Worm (Caenorhabditis elegans): Measurements from ENCODE around the gene C46A5.6.

The C46A5.6 gene

DNA sequence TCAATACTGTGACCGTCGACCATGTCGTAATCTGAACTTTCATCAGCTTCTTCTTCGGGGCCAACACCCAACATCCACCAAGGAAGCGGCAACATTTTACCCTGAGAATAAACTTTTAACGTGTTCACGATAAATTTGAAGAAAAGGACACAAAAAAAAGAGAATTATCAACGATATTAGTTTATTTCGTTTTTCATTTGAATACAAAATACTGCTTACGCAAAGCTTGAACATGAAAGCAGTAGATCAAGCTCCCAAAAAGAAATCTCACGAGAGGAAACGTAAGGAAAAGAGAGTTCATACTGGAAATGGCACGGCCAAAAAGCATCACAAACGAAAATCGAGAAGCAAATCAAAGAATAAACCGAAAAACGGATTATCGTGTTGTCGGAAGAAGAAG lies at the start of gene C46A5.6, which contains the start of gene C46A5.1:
Gene C46A5.6, minus strand, starts transcription at position 101 of the 400 bp plus-strand sequence.
Gene C46A5.1, plus strand, starts transcription at position 184 of the 400 bp plus-strand sequence.
- TF ChIP-seq ceh-6 (GFP tag; optimal IDR thresholded peaks at IDR 0.05) = no peak
- no peak for TF ChIP-seq pat-9 (tag; optimal IDR thresholded peaks at IDR 0.05)
- no peak for TF ChIP-seq nhr-232 (tag; optimal IDR thresholded peaks at IDR 0.05)
- TF ChIP-seq pros-1 (tag; optimal IDR thresholded peaks at IDR 0.05) = no peak
- no peak for TF ChIP-seq hlh-15 (tag; optimal IDR thresholded peaks at IDR 0.05)
- TF ChIP-seq mec-3 (tag; optimal IDR thresholded peaks at IDR 0.05; ENCODE audit: borderline replicate concordance) = no peak
- no peak for TF ChIP-seq F13H6.1 (tag; optimal IDR thresholded peaks at IDR 0.05)
- no peak for TF ChIP-seq Y22D7AL.16 (tag; optimal IDR thresholded peaks at IDR 0.05)
- no peak for TF ChIP-seq nhr-11 (tag; optimal IDR thresholded peaks at IDR 0.05)
- no peak for TF ChIP-seq ahr-1 (tag; optimal IDR thresholded peaks at IDR 0.05)
- TF ChIP-seq tbx-7 (tag; optimal IDR thresholded peaks at IDR 0.05) = no peak
- no peak for TF ChIP-seq lim-6 (tag; optimal IDR thresholded peaks at IDR 0.05)
- no peak for TF ChIP-seq elt-4 (tag; optimal IDR thresholded peaks at IDR 0.05)
- TF ChIP-seq ref-2 (tag; optimal IDR thresholded peaks at IDR 0.05) = no peak
- TF ChIP-seq npax-4 (tag; optimal IDR thresholded peaks at IDR 0.05) = no peak
- no peak for TF ChIP-seq ceh-19 (GFP tag; optimal IDR thresholded peaks at IDR 0.05)

DNA sequence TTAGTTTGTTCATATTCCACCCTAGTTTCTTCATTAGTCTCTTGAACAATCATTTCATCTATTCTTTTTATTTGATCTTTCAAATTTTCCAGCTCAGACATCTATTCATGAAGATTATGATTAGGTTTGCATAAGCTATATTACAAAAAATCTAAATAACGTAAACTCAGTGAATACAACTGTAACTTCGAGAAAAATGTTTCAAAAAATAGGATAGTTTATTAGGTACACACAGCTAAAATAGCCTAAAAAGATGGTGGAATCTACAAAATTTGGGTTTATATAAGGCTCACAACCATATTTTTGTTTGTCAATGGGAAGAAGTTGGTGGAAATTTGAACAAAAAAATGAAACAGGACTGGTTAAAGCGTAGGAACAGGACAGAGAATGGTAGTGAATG lies 49.1 kb upstream of the C46A5.6 start, which contains the start of gene zgpa-1:
Gene zgpa-1, minus strand, starts transcription at position 101 of the 400 bp plus-strand sequence.
- TF ChIP-seq ceh-19 (GFP tag; optimal IDR thresholded peaks at IDR 0.05) (no peak), ceh-14 (tag; optimal IDR thresholded peaks at IDR 0.05) (no peak), unc-55 (GFP tag; optimal IDR thresholded peaks at IDR 0.05) (no peak), fkh-10 (GFP tag; optimal IDR thresholded peaks at IDR 0.05) (no peak), pag-3 (tag; optimal IDR thresholded peaks at IDR 0.05; ENCODE audit: borderline replicate concordance) (no peak), pqm-1 (tag; optimal IDR thresholded peaks at IDR 0.05) (no peak), lin-11 (tag; optimal IDR thresholded peaks at IDR 0.05) (no peak), elt-4 (tag; optimal IDR thresholded peaks at IDR 0.05) (no peak), K02D7.2 (tag; optimal IDR thresholded peaks at IDR 0.05) (no peak), ceh-2 (tag; optimal IDR thresholded peaks at IDR 0.05) (no peak), unc-3 (GFP tag; conservative IDR thresholded peaks at IDR 0.05) (no peak), unc-3 (tag; optimal IDR thresholded peaks at IDR 0.05) (no peak), rnt-1 (tag; optimal IDR thresholded peaks at IDR 0.05) (no peak), gmeb-2 (tag; optimal IDR thresholded peaks at IDR 0.05) (no peak), dmd-4 (tag; optimal IDR thresholded peaks at IDR 0.05; ENCODE audit: borderline replicate concordance) (no peak), ceh-24 (tag; optimal IDR thresholded peaks at IDR 0.05) (no peak), nhr-11 (tag; optimal IDR thresholded peaks at IDR 0.05) (no peak), ceh-48 (tag; optimal IDR thresholded peaks at IDR 0.05) (no peak), che-1 (tag; optimal IDR thresholded peaks at IDR 0.05) (no peak)

DNA sequence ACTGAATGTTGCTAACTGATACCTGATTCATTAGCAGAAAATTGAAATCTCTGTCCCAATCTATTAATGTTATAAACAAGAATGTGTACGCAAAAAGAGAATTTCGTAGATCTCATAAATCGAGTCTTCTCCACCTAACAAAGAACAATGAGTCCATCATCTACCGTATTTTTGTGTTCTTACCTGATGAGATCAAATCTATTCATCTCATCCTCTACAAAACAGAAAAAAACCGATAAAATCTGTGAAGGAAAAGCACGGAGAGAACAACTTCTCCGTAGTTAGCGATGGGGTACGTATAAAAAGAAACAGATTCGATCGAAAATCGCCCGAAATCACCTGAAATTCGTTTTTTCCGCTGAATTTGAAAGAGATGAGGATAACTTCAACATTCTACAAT lies 44.9 kb upstream of the C46A5.6 start, which contains the start of gene C33H5.1:
Gene C33H5.1, plus strand, starts transcription at position 330 of the 400 bp plus-strand sequence.
- TF ChIP-seq ceh-19 (GFP tag; optimal IDR thresholded peaks at IDR 0.05) = no peak
- TF ChIP-seq nfya-1 (tag; optimal IDR thresholded peaks at IDR 0.05) = no peak
- no peak for TF ChIP-seq tbx-7 (tag; optimal IDR thresholded peaks at IDR 0.05)
- TF ChIP-seq ceh-48 (tag; optimal IDR thresholded peaks at IDR 0.05) = no peak
- TF ChIP-seq hlh-30 (tag; optimal IDR thresholded peaks at IDR 0.05; ENCODE audit: insufficient read depth) = no peak
- no peak for TF ChIP-seq pha-4 (tag; optimal IDR thresholded peaks at IDR 0.05)
- TF ChIP-seq hlh-6 (tag; optimal IDR thresholded peaks at IDR 0.05) = no peak
- TF ChIP-seq eyg-1 (tag; optimal IDR thresholded peaks at IDR 0.05) = no peak
- TF ChIP-seq ttx-3 (tag; optimal IDR thresholded peaks at IDR 0.05) = no peak
- no peak for TF ChIP-seq T23F11.4 (GFP tag; optimal IDR thresholded peaks at IDR 0.05)
- no peak for TF ChIP-seq nhr-232 (tag; optimal IDR thresholded peaks at IDR 0.05)
